Fruit fly (Drosophila melanogaster) whole organism, embryonic: ENCODE measurements around the gene mino.
A peak's percentile ranks its signal among the peaks of the same experiment; 100 is the strongest.

ENCODE experiments used
- Adf1 ChIP-seq: fragments of 200-800 bp; sonication (Bioruptor generic); IDR thresholded peaks from 2 replicates; pipeline ENCODE4 v1.3.6; 2022; ENCODE audit warnings: missing biosample characterization, missing genetic modification characterization
- Atf-2 ChIP-seq: fragments of 200-800 bp; sonication (Bioruptor generic); optimal IDR thresholded peaks from 2 replicates; lab custom pipeline; 2016; ENCODE audit warnings: missing biosample characterization, missing genetic modification characterization
- CG10979 ChIP-seq: fragments of 200-800 bp; sonication (Bioruptor generic); optimal IDR thresholded peaks from 2 replicates; lab custom pipeline; 2018; ENCODE audit warnings: missing biosample characterization, mild to moderate bottlenecking, missing genetic modification characterization, moderate library complexity
- CG12236 ChIP-seq: fragments of 200-800 bp; sonication (Bioruptor generic); optimal IDR thresholded peaks from 2 replicates; lab custom pipeline; 2016; ENCODE audit warnings: missing biosample characterization, missing genetic modification characterization
- CG12659 ChIP-seq: fragments of 200-800 bp; sonication (Bioruptor generic); optimal IDR thresholded peaks from 3 replicates; lab custom pipeline; 2017; ENCODE audit warnings: mild to moderate bottlenecking, missing biosample characterization, missing genetic modification reagents, missing genetic modification characterization
- CG14014 ChIP-seq: fragments of 200-800 bp; sonication (Bioruptor generic); IDR thresholded peaks from 2 replicates; pipeline ENCODE4 v1.3.6; 2022; ENCODE audit warnings: missing biosample characterization, missing genetic modification characterization
- CG15696 ChIP-seq: fragments of 200-800 bp; sonication (Bioruptor generic); optimal IDR thresholded peaks from 2 replicates; lab custom pipeline; 2019; ENCODE audit warnings: missing biosample characterization, mild to moderate bottlenecking, missing genetic modification characterization, moderate library complexity
- CG17361 ChIP-seq: fragments of 200-800 bp; sonication (Bioruptor generic); IDR thresholded peaks from 3 replicates; pipeline ENCODE4 v1.3.6; 2022; ENCODE audit warnings: missing biosample characterization, missing genetic modification characterization
- CG17829 ChIP-seq: fragments of 200-800 bp; optimal IDR thresholded peaks from 2 replicates; lab custom pipeline; 2019; ENCODE audit warnings: missing biosample characterization, mild to moderate bottlenecking, missing genetic modification characterization, moderate library complexity
- CG2875 ChIP-seq: fragments of 200-800 bp; sonication (Bioruptor generic); optimal IDR thresholded peaks from 2 replicates; lab custom pipeline; 2017; ENCODE audit warnings: missing biosample characterization, mild to moderate bottlenecking, missing genetic modification characterization, missing genetic modification reagents
- CG30431 ChIP-seq: fragments of 200-800 bp; sonication (Bioruptor generic); optimal IDR thresholded peaks from 2 replicates; lab custom pipeline; 2017; ENCODE audit warnings: missing biosample characterization, missing genetic modification characterization
- CG34422 ChIP-seq: fragments of 200-800 bp; sonication (Bioruptor generic); IDR thresholded peaks from 3 replicates; pipeline ENCODE4 v1.3.6; 2022; ENCODE audit warnings: missing biosample characterization, missing genetic modification characterization
- CG6683 ChIP-seq: fragments of 200-800 bp; sonication (Bioruptor generic); optimal IDR thresholded peaks from 2 replicates; lab custom pipeline; 2017; ENCODE audit warnings: missing biosample characterization, mild to moderate bottlenecking, missing genetic modification characterization, missing genetic modification reagents
- CG6765 ChIP-seq: fragments of 200-800 bp; sonication (Bioruptor generic); optimal IDR thresholded peaks from 3 replicates; lab custom pipeline; 2017; ENCODE audit warnings: missing biosample characterization, mild to moderate bottlenecking, missing genetic modification characterization
- CG7556 ChIP-seq: fragments of 200-800 bp; sonication (Bioruptor generic); optimal IDR thresholded peaks from 2 replicates; lab custom pipeline; 2017; ENCODE audit warnings: missing biosample characterization, mild to moderate bottlenecking, missing genetic modification characterization
- CG7745 ChIP-seq: fragments of 200-800 bp; sonication (Bioruptor generic); optimal IDR thresholded peaks from 2 replicates; lab custom pipeline; 2018; ENCODE audit warnings: missing biosample characterization, mild to moderate bottlenecking, missing genetic modification characterization, moderate library complexity
- CG9876 ChIP-seq: fragments of 200-800 bp; sonication (Bioruptor generic); optimal IDR thresholded peaks from 2 replicates; lab custom pipeline; 2016; ENCODE audit warnings: missing biosample characterization, missing genetic modification characterization
- D19A ChIP-seq: fragments of 200-800 bp; optimal IDR thresholded peaks from 3 replicates; lab custom pipeline; 2019; ENCODE audit warnings: missing biosample characterization, mild to moderate bottlenecking, missing genetic modification characterization, moderate library complexity
- Dip3 ChIP-seq: fragments of 200-800 bp; sonication (Bioruptor generic); optimal IDR thresholded peaks from 3 replicates; lab custom pipeline; 2016; ENCODE audit warnings: missing biosample characterization, missing genetic modification characterization
- Fer1 ChIP-seq: fragments of 200-800 bp; sonication (Bioruptor generic); optimal IDR thresholded peaks from 2 replicates; lab custom pipeline; 2017; ENCODE audit warnings: missing biosample characterization, mild to moderate bottlenecking, missing genetic modification characterization
- GATAe ChIP-seq: fragments of 200-800 bp; sonication (Bioruptor generic); conservative IDR thresholded peaks from 2 replicates; pipeline ENCODE4 v1.3.6; 2022; ENCODE audit warnings: missing biosample characterization, missing genetic modification characterization
- HHEX ChIP-seq: fragments of 200-800 bp; sonication (Bioruptor generic); optimal IDR thresholded peaks from 3 replicates; lab custom pipeline; 2017; ENCODE audit warnings: missing biosample characterization, mild to moderate bottlenecking, missing genetic modification characterization, missing genetic modification reagents
- HLH54F ChIP-seq: fragments of 200-800 bp; sonication (Bioruptor generic); optimal IDR thresholded peaks from 3 replicates; lab custom pipeline; 2016; ENCODE audit warnings: missing biosample characterization, missing genetic modification characterization
- NC2β ChIP-seq: fragments of 200-800 bp; sonication (Bioruptor generic); optimal IDR thresholded peaks from 2 replicates; lab custom pipeline; 2016; ENCODE audit warnings: missing biosample characterization, missing genetic modification characterization
- NFAT ChIP-seq: fragments of 200-800 bp; sonication (Bioruptor generic); IDR thresholded peaks from 2 replicates; pipeline ENCODE4 v1.3.6; 2022; ENCODE audit warnings: missing biosample characterization, missing genetic modification characterization
- Rfx ChIP-seq: fragments of 200-800 bp; sonication (Bioruptor generic); IDR thresholded peaks from 2 replicates; pipeline ENCODE4 v1.3.6; 2022; ENCODE audit warnings: missing biosample characterization, missing genetic modification characterization
- Sox100B ChIP-seq: fragments of 200-800 bp; sonication (Bioruptor generic); optimal IDR thresholded peaks from 3 replicates; lab custom pipeline; 2018; ENCODE audit warnings: missing biosample characterization, mild to moderate bottlenecking, missing genetic modification characterization
- Tbp ChIP-seq: fragments of >200 bp; optimal IDR thresholded peaks from 2 replicates; lab custom pipeline; 2018; ENCODE audit warnings: missing biosample characterization, missing genetic modification characterization
- Xbp1 ChIP-seq: fragments of 200-800 bp; sonication (Bioruptor generic); optimal IDR thresholded peaks from 3 replicates; lab custom pipeline; 2016; ENCODE audit warnings: missing biosample characterization, mild to moderate bottlenecking, missing genetic modification characterization
- al ChIP-seq: fragments of 200-800 bp; sonication (Bioruptor generic); IDR thresholded peaks from 2 replicates; pipeline ENCODE4 v1.3.6; 2022; ENCODE audit warnings: missing biosample characterization, missing genetic modification characterization
- bbx ChIP-seq: fragments of 200-800 bp; sonication (Bioruptor generic); IDR thresholded peaks from 2 replicates; pipeline ENCODE4 v1.3.6; 2022; ENCODE audit warnings: missing biosample characterization, missing genetic modification characterization; ENCODE audit not compliant: partially characterized antibody
- cad ChIP-seq: fragments of >200 bp; optimal IDR thresholded peaks from 2 replicates; lab custom pipeline; 2017; ENCODE audit warnings: missing biosample characterization, missing genetic modification characterization
- croc ChIP-seq: fragments of 200-800 bp; sonication (Bioruptor generic); conservative IDR thresholded peaks from 3 replicates; pipeline ENCODE4 v1.3.6; 2022; ENCODE audit warnings: missing biosample characterization, missing genetic modification characterization
- dmrt99B ChIP-seq: fragments of 200-800 bp; sonication (Bioruptor generic); optimal IDR thresholded peaks from 2 replicates; lab custom pipeline; 2018; ENCODE audit warnings: missing biosample characterization, mild to moderate bottlenecking, missing genetic modification characterization, moderate library complexity
- dpn ChIP-seq, 2 experiments: fragments of 200-800 bp; sonication (Bioruptor generic); optimal IDR thresholded peaks; 3 replicates each; lab custom pipeline; 2016; ENCODE audit warnings: missing biosample characterization in 2 of 2, missing genetic modification characterization in 2 of 2
- dysf ChIP-seq: fragments of 200-800 bp; sonication (Bioruptor generic); IDR thresholded peaks from 3 replicates; pipeline ENCODE4 v1.3.6; 2022; ENCODE audit warnings: missing biosample characterization, missing genetic modification characterization
- esg ChIP-seq: fragments of 200-800 bp; sonication (Bioruptor generic); conservative IDR thresholded peaks from 2 replicates; pipeline ENCODE4 v1.3.6; 2022; ENCODE audit warnings: missing biosample characterization, missing genetic modification characterization
- gem ChIP-seq: fragments of 200-800 bp; sonication (Bioruptor generic); optimal IDR thresholded peaks from 2 replicates; lab custom pipeline; 2019; ENCODE audit warnings: missing biosample characterization, mild to moderate bottlenecking, missing genetic modification characterization, moderate library complexity
- gfzf ChIP-seq: fragments of 200-800 bp; sonication (Bioruptor generic); optimal IDR thresholded peaks from 2 replicates; lab custom pipeline; 2016; ENCODE audit warnings: missing biosample characterization, mild to moderate bottlenecking, missing genetic modification characterization, moderate library complexity
- kay ChIP-seq: fragments of 200-800 bp; sonication (Bioruptor generic); optimal IDR thresholded peaks from 2 replicates; lab custom pipeline; 2016; ENCODE audit warnings: missing biosample characterization, missing genetic modification characterization
- lab ChIP-seq: fragments of 200-800 bp; sonication (Bioruptor generic); optimal IDR thresholded peaks from 3 replicates; lab custom pipeline; 2017; ENCODE audit warnings: missing biosample characterization, missing genetic modification characterization, mild to moderate bottlenecking, moderate library complexity, missing genetic modification reagents
- maf-S ChIP-seq: fragments of 200-800 bp; sonication (Bioruptor generic); optimal IDR thresholded peaks from 2 replicates; lab custom pipeline; 2016; ENCODE audit warnings: missing biosample characterization, missing genetic modification characterization
- mam ChIP-seq: fragments of 200-800 bp; sonication (Bioruptor generic); optimal IDR thresholded peaks from 3 replicates; lab custom pipeline; 2016; ENCODE audit warnings: missing biosample characterization, missing genetic modification characterization
- oc ChIP-seq: fragments of 200-800 bp; sonication (Bioruptor generic); optimal IDR thresholded peaks from 2 replicates; lab custom pipeline; 2018; ENCODE audit warnings: missing biosample characterization, mild to moderate bottlenecking, missing genetic modification characterization, moderate library complexity
- pzg ChIP-seq: fragments of 200-800 bp; sonication (Bioruptor generic); optimal IDR thresholded peaks from 3 replicates; lab custom pipeline; 2018; ENCODE audit warnings: missing biosample characterization, mild to moderate bottlenecking, missing genetic modification characterization, moderate library complexity
- repo ChIP-seq: fragments of 200-800 bp; sonication (Bioruptor generic); optimal IDR thresholded peaks from 2 replicates; lab custom pipeline; 2016; ENCODE audit warnings: missing biosample characterization, missing genetic modification characterization
- run ChIP-seq: fragments of 200-800 bp; sonication (Bioruptor generic); optimal IDR thresholded peaks from 3 replicates; lab custom pipeline; 2018; ENCODE audit warnings: missing biosample characterization, mild to moderate bottlenecking, missing genetic modification characterization
- sqz ChIP-seq: fragments of 200-800 bp; sonication (Bioruptor generic); optimal IDR thresholded peaks from 3 replicates; lab custom pipeline; 2018; ENCODE audit warnings: missing biosample characterization, mild to moderate bottlenecking, missing genetic modification characterization
- ssp ChIP-seq: fragments of 200-800 bp; sonication (Bioruptor generic); IDR thresholded peaks from 2 replicates; pipeline ENCODE4 v1.3.6; 2022; ENCODE audit warnings: missing biosample characterization, missing genetic modification characterization
- tll ChIP-seq, 2 experiments: fragments of 200-800 bp in 1 of 2; fragments of >200 bp in 1 of 2; sonication (Bioruptor generic) in 1 of 2; optimal IDR thresholded peaks; 2 replicates each; lab custom pipeline; 2017 to 2019; ENCODE audit warnings: missing biosample characterization in 2 of 2, missing genetic modification characterization in 2 of 2, mild to moderate bottlenecking in 1 of 2, moderate library complexity in 1 of 2

Gene mino

DNA sequence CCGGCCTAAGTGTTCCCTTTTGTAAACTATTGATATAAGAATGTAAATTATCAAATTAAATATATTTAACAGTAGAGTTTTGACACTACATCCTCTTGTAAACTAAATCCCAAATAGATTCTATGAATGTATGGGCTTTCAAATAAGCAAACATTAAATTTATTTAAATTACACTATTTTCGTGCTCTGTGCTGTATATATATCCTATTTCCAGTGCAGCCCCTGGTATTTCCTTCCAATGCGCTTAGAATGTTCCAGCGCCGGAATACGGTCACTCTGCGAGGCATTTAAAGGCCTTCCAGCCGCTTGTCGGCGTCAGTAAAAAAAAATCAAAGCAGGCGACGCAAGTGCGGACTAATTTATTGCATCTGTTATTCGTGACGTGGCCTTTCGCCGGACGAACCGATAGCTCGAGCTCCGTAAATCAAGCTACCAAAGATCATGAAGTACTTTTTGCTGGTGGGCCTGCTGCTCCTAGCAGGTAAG lies 23.5 kb downstream of the mino start, which contains the start of gene Gp93 (continued):
- TF ChIP-seq HLH54F (peak; percentile 48), dmrt99B (tag; lab: Kevin White, UChicago) (no peak), repo (peak; percentile 18), NC2β (GFP tag; lab: Kevin White, UChicago) (peak; percentile 41), CG34422 (GFP tag; lab: Robert Waterston, UW) (peak; percentile 96; the same call in 2 of the 3 replicates), CG30431 (GFP tag; lab: Kevin White, UChicago) (peak; percentile 29), dpn (GFP tag; optimal IDR thresholded peaks at IDR 0.05; lab: Kevin White, UChicago) (peak; percentile 25 to 64), Adf1 (GFP tag; lab: Robert Waterston, UW) (peak; percentile 37; the same call in 1 of the 2 replicates), al (GFP tag; lab: Robert Waterston, UW) (peak; percentile 51; the same call in 1 of the 2 replicates), tll (GFP tag; optimal IDR thresholded peaks at IDR 0.05; lab: Kevin White, UChicago) (no peak), CG17361 (GFP tag; lab: Robert Waterston, UW) (peak; percentile 85), Dip3 (GFP tag; lab: Kevin White, UChicago) (peak; percentile 25), Rfx (peak; percentile 80), CG14014 (peak; percentile 69), CG6765 (GFP tag; lab: Kevin White, UChicago) (peak; percentile 34), CG7745 (tag; lab: Kevin White, UChicago) (no peak), HHEX (GFP tag; lab: Kevin White, UChicago) (peak; percentile 37), CG10979 (tag; lab: Kevin White, UChicago) (peak; percentile 22), D19A (tag; lab: Kevin White, UChicago) (no peak), CG9876 (GFP tag; lab: Kevin White, UChicago) (no peak), CG6683 (no peak), GATAe (GFP tag; lab: Robert Waterston, UW) (no peak), oc (tag; lab: Kevin White, UChicago) (no peak), maf-S (GFP tag; lab: Kevin White, UChicago) (no peak), pzg (GFP tag; lab: Kevin White, UChicago) (peak; percentile 48), Xbp1 (peak; percentile 98), Fer1 (GFP tag; lab: Kevin White, UChicago) (peak; percentile 39), bbx (GFP tag; lab: Robert Waterston, UW) (peak; percentile 57), cad (GFP tag; lab: Kevin White, UChicago) (no peak), kay (GFP tag; lab: Kevin White, UChicago) (no peak), CG15696 (peak; percentile 36), Sox100B (GFP tag; lab: Kevin White, UChicago) (no peak), CG17829 (peak; percentile 62), sqz (GFP tag; lab: Kevin White, UChicago) (peak; percentile 95), gem (tag; lab: Kevin White, UChicago) (no peak), mam (GFP tag; lab: Kevin White, UChicago) (peak; percentile 54), Tbp (GFP tag; lab: Kevin White, UChicago) (no peak), gfzf (GFP tag; lab: Kevin White, UChicago) (peak; percentile 67), CG7556 (GFP tag; lab: Kevin White, UChicago) (peak; percentile 55), dysf (GFP tag; lab: Robert Waterston, UW) (peak; percentile 72), Atf-2 (no peak), esg (GFP tag; lab: Robert Waterston, UW) (peak; percentile 32; the same call in 1 of the 2 replicates), ssp (GFP tag; lab: Robert Waterston, UW) (peak; percentile 54), NFAT (GFP tag; lab: Robert Waterston, UW) (peak; percentile 61), lab (GFP tag; lab: Kevin White, UChicago) (no peak), croc (GFP tag; lab: Robert Waterston, UW) (peak; percentile 49; the same call in 1 of the 3 replicates), CG2875 (GFP tag; lab: Kevin White, UChicago) (peak; percentile 18), CG12236 (GFP tag; lab: Kevin White, UChicago) (no peak), CG12659 (GFP tag; lab: Kevin White, UChicago) (peak; percentile 46), run (tag; lab: Kevin White, UChicago) (no peak)
